Fruit fly (Drosophila melanogaster): Measurements from ENCODE around the gene CG1958.

The CG1958 gene

dm6 chrX:7285995-7286985, 19.6 kb downstream of the CG1958 start, which contains the start of gene CG2059:
Gene CG2059 (plus strand): TSS chrX:7286358.
- TF ChIP-seq CG8478 (optimal IDR thresholded peaks at IDR 0.05) (no peak), CTCF (optimal IDR thresholded peaks at IDR 0.05) (peak; percentile 68 to 71)

- TF ChIP-seq CTCF (optimal IDR thresholded peaks at IDR 0.05), result peak; percentile 42 to 60
- no peak for TF ChIP-seq CG8478 (optimal IDR thresholded peaks at IDR 0.05)
Observed at dm6 chrX:7290811-7291515, 24.3 kb downstream of the CG1958 start, which contains the start of gene unc-119. Gene unc-119 (minus strand): TSS chrX:7291298.

dm6 chrX:7291850-7292499, 25.3 kb downstream of the CG1958 start:
- TF ChIP-seq CG8478 (optimal IDR thresholded peaks at IDR 0.05), result no peak
- no peak for TF ChIP-seq CTCF (optimal IDR thresholded peaks at IDR 0.05)

- TF ChIP-seq CG8478 (optimal IDR thresholded peaks at IDR 0.05) (no peak), CTCF (optimal IDR thresholded peaks at IDR 0.05) (no peak)
Observed at dm6 chrX:7293133-7293873, 26.6 kb downstream of the CG1958 start.

DNA sequence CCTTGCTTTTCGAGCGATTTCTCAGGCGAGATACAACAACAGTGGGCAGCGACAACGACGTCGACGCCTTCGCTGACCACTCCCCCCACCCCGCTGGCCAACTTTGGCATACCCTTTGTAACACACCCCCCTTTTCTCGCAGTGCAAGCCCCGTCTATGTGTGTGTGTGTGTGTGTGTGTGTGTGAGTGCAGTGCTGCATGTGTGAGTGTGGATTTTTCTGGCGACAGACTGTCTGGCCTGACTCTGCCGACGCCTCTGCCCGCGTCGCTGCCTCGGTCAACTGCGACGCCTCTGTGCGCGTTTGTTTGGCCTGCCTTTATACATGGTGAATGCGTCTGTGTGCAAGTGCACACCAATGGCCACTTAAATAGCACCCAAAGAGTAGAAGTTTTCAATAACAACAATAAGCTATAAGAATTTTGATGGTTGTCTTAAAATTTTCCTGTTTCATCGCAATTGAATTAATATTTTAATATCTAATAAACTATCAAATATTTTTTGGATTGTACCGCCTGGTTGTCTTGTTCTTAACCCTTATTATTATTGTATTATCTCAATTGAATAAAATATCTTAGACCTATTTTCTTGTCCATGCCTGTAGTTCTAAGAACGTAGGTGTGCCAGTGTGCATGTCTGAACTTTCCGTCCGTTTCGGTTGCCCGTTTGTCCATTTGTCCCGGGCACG, 27.3 kb downstream of the CG1958 start:
- no peak for TF ChIP-seq CTCF (optimal IDR thresholded peaks at IDR 0.05)
- TF ChIP-seq CG8478 (optimal IDR thresholded peaks at IDR 0.05), result no peak

dm6 chrX:7295973-7296372, 29.3 kb downstream of the CG1958 start:
- TF ChIP-seq CG8478 (optimal IDR thresholded peaks at IDR 0.05) (no peak), CTCF (optimal IDR thresholded peaks at IDR 0.05) (no peak)

DNA sequence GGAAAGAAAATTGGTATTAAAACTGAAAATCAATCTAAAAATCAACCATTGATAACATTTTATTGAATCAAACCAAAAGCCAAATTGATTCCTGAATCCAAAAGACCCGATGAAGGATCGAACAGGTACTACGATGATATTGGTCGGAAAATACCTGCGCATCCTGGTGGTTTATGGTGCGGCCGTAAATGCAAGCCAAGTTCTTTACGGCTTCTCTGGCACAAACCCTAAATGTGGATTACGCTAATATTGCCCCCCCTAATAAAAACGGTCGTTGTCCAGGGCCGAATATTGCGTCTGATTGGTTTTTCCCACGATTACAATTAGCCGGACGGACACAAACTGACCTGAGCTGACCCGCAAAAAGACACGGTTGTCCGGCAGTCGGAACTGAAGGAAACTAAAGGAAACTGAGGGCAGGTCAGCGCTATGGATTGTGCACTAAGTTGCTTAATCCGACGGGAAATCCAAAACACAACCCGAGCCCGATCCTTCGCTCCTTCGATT, 30.1 kb downstream of the CG1958 start:
- no peak for TF ChIP-seq CG8478 (optimal IDR thresholded peaks at IDR 0.05)
- TF ChIP-seq CTCF (optimal IDR thresholded peaks at IDR 0.05), result no peak

DNA sequence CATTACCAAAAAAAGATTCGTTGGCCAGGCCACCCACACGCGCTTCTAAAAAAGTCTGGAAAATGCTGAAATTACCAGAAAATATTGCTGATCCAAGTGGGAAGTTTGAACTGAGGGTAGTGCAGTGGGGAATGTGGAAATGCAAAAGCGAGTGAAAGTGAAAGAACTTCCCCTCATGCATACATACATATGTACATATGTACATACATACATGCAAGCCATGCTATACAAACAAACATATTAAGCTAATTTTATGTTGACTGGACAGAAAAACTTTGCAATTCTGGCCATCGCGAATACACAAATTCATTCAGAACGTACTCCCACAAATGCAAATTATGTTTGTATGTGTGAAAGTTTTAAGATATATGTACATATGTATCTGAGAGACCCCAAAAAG, 31.6 kb downstream of the CG1958 start:
- TF ChIP-seq CTCF (optimal IDR thresholded peaks at IDR 0.05), result no peak

dm6 chrX:7299399-7300355, 33.0 kb downstream of the CG1958 start:
- TF ChIP-seq CG8478 (optimal IDR thresholded peaks at IDR 0.05), result no peak
- TF ChIP-seq CTCF (optimal IDR thresholded peaks at IDR 0.05), result no peak

DNA sequence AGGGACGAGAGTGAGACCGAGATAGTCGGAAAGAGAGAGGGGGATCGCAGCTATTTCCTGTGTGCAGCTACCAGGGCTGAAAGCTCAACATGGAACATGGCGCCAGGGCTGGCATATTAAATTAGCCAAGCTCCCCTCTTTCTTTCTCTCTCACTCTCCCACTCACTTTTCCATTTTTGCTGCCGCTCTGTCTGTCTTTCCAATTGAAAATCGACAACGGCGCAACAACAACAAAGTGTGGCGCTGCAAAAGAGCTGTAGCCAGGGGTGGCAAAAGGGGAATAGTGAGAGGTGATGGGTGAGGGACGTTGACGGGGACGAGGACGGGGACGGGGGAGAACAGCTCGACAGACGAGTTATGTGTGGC, 33.6 kb downstream of the CG1958 start:
- no peak for TF ChIP-seq CTCF (optimal IDR thresholded peaks at IDR 0.05)
- no peak for TF ChIP-seq CG8478 (optimal IDR thresholded peaks at IDR 0.05)

DNA sequence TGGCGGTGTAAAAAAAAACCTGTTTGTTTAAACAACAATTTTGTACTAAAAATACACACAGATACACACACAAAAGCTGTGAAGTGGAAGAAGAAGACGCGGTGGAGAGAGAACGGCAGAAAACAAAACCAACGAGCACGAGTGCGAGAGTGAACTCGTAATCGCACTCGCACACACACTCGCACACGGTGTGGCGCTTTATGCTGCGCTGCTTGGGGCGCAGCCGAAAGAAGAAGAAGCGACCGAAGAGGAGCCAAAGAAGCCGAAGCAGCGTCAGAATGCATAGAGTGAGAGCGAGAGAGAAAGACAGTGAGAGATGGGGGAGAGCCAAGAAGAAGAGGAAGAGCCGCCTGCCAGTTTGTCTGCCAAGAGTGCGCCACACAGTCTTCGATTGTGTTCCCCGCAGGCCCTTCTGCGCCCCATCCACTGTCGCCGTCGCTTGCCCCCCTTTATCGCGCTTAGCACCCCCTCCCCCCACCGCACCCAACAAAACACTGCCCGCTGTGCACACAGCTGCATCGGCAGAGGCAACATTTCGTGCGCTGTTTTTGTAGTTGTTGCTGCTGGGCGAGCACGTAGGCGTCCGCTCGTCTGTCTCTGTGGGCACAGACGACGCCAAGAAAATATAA, 34.1 kb downstream of the CG1958 start:
- TF ChIP-seq CTCF (optimal IDR thresholded peaks at IDR 0.05), result no peak

Measured in S2 (cell line).